Fruit fly (Drosophila melanogaster) whole organism, wandering third instar larva: ENCODE measurements around the gene Wdr59.

Source experiments
- Dfd ChIP-seq: fragments of >200 bp; optimal IDR thresholded peaks from 2 replicates; lab custom pipeline; 2017; ENCODE audit warnings: missing biosample characterization, missing genetic modification characterization
- Hr78 ChIP-seq: fragments of >200 bp; optimal IDR thresholded peaks from 2 replicates; lab custom pipeline; 2017; ENCODE audit warnings: missing biosample characterization, missing genetic modification characterization
- Hr83 ChIP-seq: fragments of 200-300 bp; sonication (Bioruptor generic); optimal IDR thresholded peaks from 2 replicates; lab custom pipeline; 2016; ENCODE audit warnings: missing biosample characterization, mild to moderate bottlenecking, missing genetic modification characterization, moderate library complexity; ENCODE audit not compliant: poor library complexity, severe bottlenecking
- Mio ChIP-seq: sonication (Bioruptor generic); optimal IDR thresholded peaks from 2 replicates; lab custom pipeline; 2016; ENCODE audit warnings: missing biosample characterization, missing genetic modification characterization
- Myc ChIP-seq: fragments of >200 bp; optimal IDR thresholded peaks from 2 replicates; lab custom pipeline; 2017
- OdsH ChIP-seq: fragments of 200-800 bp; sonication (Bioruptor generic); optimal IDR thresholded peaks from 2 replicates; lab custom pipeline; 2016; ENCODE audit warnings: missing biosample characterization, mild to moderate bottlenecking, missing genetic modification characterization
- fru ChIP-seq: fragments of 200-800 bp; sonication (Bioruptor generic); optimal IDR thresholded peaks from 3 replicates; lab custom pipeline; 2016; ENCODE audit warnings: missing biosample characterization, mild to moderate bottlenecking, missing genetic modification characterization
- jim ChIP-seq: fragments of 175-275, 200-325 bp; sonication (Bioruptor generic); optimal IDR thresholded peaks from 2 replicates; lab custom pipeline; 2016; ENCODE audit warnings: missing biosample characterization, mild to moderate bottlenecking, missing genetic modification characterization
- pan ChIP-seq: fragments of >200 bp; optimal IDR thresholded peaks from 2 replicates; lab custom pipeline; 2017
- psq ChIP-seq: fragments of 200-800 bp; sonication (Bioruptor generic); optimal IDR thresholded peaks from 3 replicates; lab custom pipeline; 2017; ENCODE audit warnings: missing biosample characterization, mild to moderate bottlenecking, missing genetic modification characterization, moderate library complexity
- sv ChIP-seq: fragments of 200-800 bp; sonication (Bioruptor generic); optimal IDR thresholded peaks from 3 replicates; lab custom pipeline; 2016; ENCODE audit warnings: missing biosample characterization, missing genetic modification characterization
- tai ChIP-seq: sonication (Bioruptor generic); optimal IDR thresholded peaks from 2 replicates; lab custom pipeline; 2016; ENCODE audit warnings: missing biosample characterization, missing genetic modification characterization
- usp ChIP-seq: fragments of >200 bp; optimal IDR thresholded peaks from 2 replicates; lab custom pipeline; 2017; ENCODE audit warnings: missing biosample characterization, missing genetic modification characterization
- woc ChIP-seq: sonication (Bioruptor generic); optimal IDR thresholded peaks from 2 replicates; lab custom pipeline; 2016; ENCODE audit warnings: missing biosample characterization, mild to moderate bottlenecking, missing genetic modification characterization

DNA sequence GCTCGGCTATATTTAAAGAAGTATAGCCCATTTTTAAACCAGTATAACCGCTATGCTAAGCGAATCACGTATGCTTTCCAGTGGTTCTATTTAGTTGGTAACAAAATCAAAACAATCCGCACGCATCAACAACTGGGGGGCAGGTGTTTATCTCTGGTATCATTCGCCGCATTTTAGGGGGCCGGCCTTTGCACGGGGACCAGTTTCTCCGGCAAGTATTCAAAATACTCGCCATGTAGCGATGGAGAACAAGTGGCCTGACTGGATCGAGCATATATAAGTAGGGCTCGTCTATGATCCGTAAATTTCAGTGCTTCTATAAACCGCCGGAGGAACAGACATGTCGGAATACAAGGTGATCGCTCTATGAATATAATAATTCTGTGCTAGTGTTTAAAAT is 44.8 kb downstream of the Wdr59 start, which contains the start of gene hgo:
- no peak for TF ChIP-seq psq (GFP tag; lab: Kevin White, UChicago)
- no peak for TF ChIP-seq tai (GFP tag; lab: Kevin White, UChicago)
- no peak for TF ChIP-seq fru (GFP tag; lab: Kevin White, UChicago)
- TF ChIP-seq pan (lab: Kevin White, UChicago): no peak
- no peak for TF ChIP-seq Dfd
- TF ChIP-seq Hr78: no peak
- no peak for TF ChIP-seq woc
- TF ChIP-seq sv (GFP tag; lab: Kevin White, UChicago): no peak
- no peak for TF ChIP-seq jim (GFP tag; lab: Kevin White, UChicago)
- no peak for TF ChIP-seq Myc (lab: Kevin White, UChicago)
- TF ChIP-seq Mio: no peak
- no peak for TF ChIP-seq usp
- TF ChIP-seq Hr83 (GFP tag; lab: Kevin White, UChicago): no peak
- TF ChIP-seq OdsH: no peak
